Fruit fly (Drosophila melanogaster) S2 (cell line): ENCODE results near the gene CG34165.

Experiments
- CG8478 ChIP-seq: fragments of >200 bp; optimal IDR thresholded peaks from 2 replicates; lab custom pipeline; 2018
- CTCF ChIP-seq, 2 experiments: fragments of >200 bp; optimal IDR thresholded peaks; 2 replicates each; lab custom pipeline; 2018

- TF ChIP-seq CTCF (optimal IDR thresholded peaks at IDR 0.05; lab: Kevin White, UChicago) (no peak), CG8478 (no peak)
Observed at dm6 chr2L:14668907-14669306, 44.6 kb upstream of the CG34165 start.
